Fruit fly (Drosophila melanogaster) whole organism, embryonic: ENCODE data around the gene CG32944.
A peak's percentile ranks its signal among the peaks of the same experiment; 100 is the strongest.

Experiments
- Blimp-1 ChIP-seq: fragments of 200-800 bp; sonication (Bioruptor generic); optimal IDR thresholded peaks from 3 replicates; lab custom pipeline; 2018; ENCODE audit warnings: missing biosample characterization, missing genetic modification characterization, mild to moderate bottlenecking, moderate library complexity, missing genetic modification reagents
- CG10147 ChIP-seq: fragments of 200-800 bp; sonication (Bioruptor generic); optimal IDR thresholded peaks from 2 replicates; lab custom pipeline; 2019; ENCODE audit warnings: missing biosample characterization, mild to moderate bottlenecking, missing genetic modification characterization, moderate library complexity
- CG10267 ChIP-seq: fragments of 200-800 bp; sonication (Bioruptor generic); optimal IDR thresholded peaks from 2 replicates; lab custom pipeline; 2018; ENCODE audit warnings: missing biosample characterization, mild to moderate bottlenecking, missing genetic modification characterization, moderate library complexity
- CG11093 ChIP-seq: fragments of 200-800 bp; sonication (Bioruptor generic); IDR thresholded peaks from 3 replicates; pipeline ENCODE4 v1.3.6; 2022; ENCODE audit warnings: missing biosample characterization, missing genetic modification characterization
- CG11695 ChIP-seq: fragments of 200-800 bp; sonication (Bioruptor generic); IDR thresholded peaks from 3 replicates; pipeline ENCODE4 v1.3.6; 2022; ENCODE audit warnings: missing biosample characterization, missing genetic modification characterization
- CG11696 ChIP-seq: fragments of 200-800 bp; sonication (Bioruptor generic); IDR thresholded peaks from 2 replicates; pipeline ENCODE4 v1.3.6; 2022; ENCODE audit warnings: missing biosample characterization, missing genetic modification characterization
- CG12219 ChIP-seq: fragments of 200-800 bp; sonication (Bioruptor generic); optimal IDR thresholded peaks from 3 replicates; lab custom pipeline; 2018; ENCODE audit warnings: missing biosample characterization, mild to moderate bottlenecking, missing genetic modification characterization
- CG12659 ChIP-seq: fragments of 200-800 bp; sonication (Bioruptor generic); optimal IDR thresholded peaks from 3 replicates; lab custom pipeline; 2017; ENCODE audit warnings: mild to moderate bottlenecking, missing biosample characterization, missing genetic modification reagents, missing genetic modification characterization
- CG14965 ChIP-seq: fragments of 200-800 bp; sonication (Bioruptor generic); optimal IDR thresholded peaks from 2 replicates; lab custom pipeline; 2016; ENCODE audit warnings: missing biosample characterization, missing genetic modification characterization, borderline replicate concordance
- CG15514 ChIP-seq: fragments of 200-800 bp; sonication (Bioruptor generic); optimal IDR thresholded peaks from 3 replicates; lab custom pipeline; 2017; ENCODE audit warnings: missing biosample characterization, missing genetic modification characterization, mild to moderate bottlenecking, moderate library complexity, missing genetic modification reagents
- CG15696 ChIP-seq: fragments of 200-800 bp; sonication (Bioruptor generic); optimal IDR thresholded peaks from 2 replicates; lab custom pipeline; 2019; ENCODE audit warnings: missing biosample characterization, mild to moderate bottlenecking, missing genetic modification characterization, moderate library complexity
- CG33213 ChIP-seq: fragments of 200-800 bp; sonication (Bioruptor generic); optimal IDR thresholded peaks from 3 replicates; lab custom pipeline; 2016; ENCODE audit warnings: missing biosample characterization, missing genetic modification characterization
- CG3838 ChIP-seq: fragments of 200-800 bp; sonication (Bioruptor generic); optimal IDR thresholded peaks from 3 replicates; lab custom pipeline; 2016; ENCODE audit warnings: missing biosample characterization, missing genetic modification characterization
- CG4360 ChIP-seq: fragments of 200-800 bp; sonication (Bioruptor generic); IDR thresholded peaks from 2 replicates; pipeline ENCODE4 v1.3.6; 2022; ENCODE audit warnings: missing biosample characterization, missing genetic modification characterization
- CG4424 ChIP-seq: fragments of 200-800 bp; sonication (Bioruptor generic); optimal IDR thresholded peaks from 3 replicates; lab custom pipeline; 2016; ENCODE audit warnings: missing biosample characterization, missing genetic modification characterization
- CG5245 ChIP-seq: fragments of 200-800 bp; sonication (Bioruptor generic); optimal IDR thresholded peaks from 3 replicates; lab custom pipeline; 2016; ENCODE audit warnings: missing biosample characterization, missing genetic modification characterization
- CG6765 ChIP-seq: fragments of 200-800 bp; sonication (Bioruptor generic); optimal IDR thresholded peaks from 3 replicates; lab custom pipeline; 2017; ENCODE audit warnings: missing biosample characterization, mild to moderate bottlenecking, missing genetic modification characterization
- CG6854 ChIP-seq: fragments of 200-800 bp; sonication (Bioruptor generic); optimal IDR thresholded peaks from 3 replicates; lab custom pipeline; 2017; ENCODE audit warnings: missing biosample characterization, mild to moderate bottlenecking, missing genetic modification characterization
- CG7963 ChIP-seq: fragments of 200-800 bp; sonication (Bioruptor generic); IDR thresholded peaks from 3 replicates; pipeline ENCODE4 v1.3.6; 2022; ENCODE audit warnings: missing biosample characterization, missing genetic modification characterization; ENCODE audit not compliant: partially characterized antibody
- CG8765 ChIP-seq: fragments of 200-800 bp; sonication (Bioruptor generic); IDR thresholded peaks from 2 replicates; pipeline ENCODE4 v1.3.6; 2022; ENCODE audit warnings: missing biosample characterization, missing genetic modification characterization
- CG9932 ChIP-seq: fragments of 200-800 bp; sonication (Bioruptor generic); IDR thresholded peaks from 2 replicates; pipeline ENCODE4 v1.3.6; 2022; ENCODE audit warnings: missing biosample characterization, missing genetic modification characterization
- CoRest ChIP-seq: fragments of 200-800 bp; sonication (Bioruptor generic); optimal IDR thresholded peaks from 3 replicates; lab custom pipeline; 2018; ENCODE audit warnings: missing biosample characterization, mild to moderate bottlenecking, missing genetic modification characterization, moderate library complexity
- Dfd ChIP-seq, 2 experiments: fragments of >200 bp; optimal IDR thresholded peaks; 2 replicates each; lab custom pipeline; 2017; ENCODE audit warnings: missing biosample characterization in 2 of 2, missing genetic modification characterization in 2 of 2
- Fer2 ChIP-seq: fragments of 200-800 bp; sonication (Bioruptor generic); optimal IDR thresholded peaks from 2 replicates; lab custom pipeline; 2018; ENCODE audit warnings: missing biosample characterization, mild to moderate bottlenecking, missing genetic modification characterization, moderate library complexity
- HLH4C ChIP-seq: fragments of 200-800 bp; sonication (Bioruptor generic); IDR thresholded peaks from 3 replicates; pipeline ENCODE4 v1.3.6; 2022; ENCODE audit warnings: missing biosample characterization, missing genetic modification characterization; ENCODE audit not compliant: partially characterized antibody
- HLH54F ChIP-seq: fragments of 200-800 bp; sonication (Bioruptor generic); optimal IDR thresholded peaks from 3 replicates; lab custom pipeline; 2016; ENCODE audit warnings: missing biosample characterization, missing genetic modification characterization
- HmgD ChIP-seq: fragments of 200-800 bp; sonication (Bioruptor generic); optimal IDR thresholded peaks from 3 replicates; lab custom pipeline; 2016; ENCODE audit warnings: missing biosample characterization, missing genetic modification characterization
- Hr3 ChIP-seq: fragments of 200-800 bp; sonication (Bioruptor generic); optimal IDR thresholded peaks from 3 replicates; lab custom pipeline; 2016; ENCODE audit warnings: missing biosample characterization, missing genetic modification characterization
- Hr51 ChIP-seq, 2 experiments: fragments of 200-800 bp; sonication (Bioruptor generic); optimal IDR thresholded peaks; 2 replicates in 1 of 2; 3 replicates in 1 of 2; lab custom pipeline; 2016 to 2018; ENCODE audit warnings: missing biosample characterization in 2 of 2, missing genetic modification characterization in 2 of 2, mild to moderate bottlenecking in 1 of 2, moderate library complexity in 1 of 2
- NK7.1 ChIP-seq: fragments of 200-800 bp; sonication (Bioruptor generic); optimal IDR thresholded peaks from 3 replicates; lab custom pipeline; 2016; ENCODE audit warnings: missing biosample characterization, missing genetic modification characterization
- Pdp1 ChIP-seq, 2 experiments: fragments of 200-800 bp; sonication (Bioruptor generic); optimal IDR thresholded peaks; 3 replicates each; lab custom pipeline; 2016; ENCODE audit warnings: missing biosample characterization in 2 of 2, missing genetic modification characterization in 2 of 2, mild to moderate bottlenecking in 1 of 2, moderate library complexity in 1 of 2
- Ravus ChIP-seq: fragments of 200-800 bp; sonication (Bioruptor generic); IDR thresholded peaks from 2 replicates; pipeline ENCODE4 v1.3.6; 2022; ENCODE audit warnings: missing biosample characterization, missing genetic modification characterization
- Rfx ChIP-seq: fragments of 200-800 bp; sonication (Bioruptor generic); IDR thresholded peaks from 2 replicates; pipeline ENCODE4 v1.3.6; 2022; ENCODE audit warnings: missing biosample characterization, missing genetic modification characterization
- Spps ChIP-seq: fragments of 200-800 bp; sonication (Bioruptor generic); optimal IDR thresholded peaks from 2 replicates; lab custom pipeline; 2018; ENCODE audit warnings: missing biosample characterization, mild to moderate bottlenecking, missing genetic modification characterization
- Stat92E ChIP-seq, 3 experiments: fragments of >200 bp in 2 of 3; fragments of 200-800 bp in 1 of 3; sonication (Bioruptor generic) in 1 of 3; optimal IDR thresholded peaks; 2 replicates each; lab custom pipeline; 2017 to 2019; ENCODE audit warnings: missing biosample characterization in 3 of 3, missing genetic modification characterization in 3 of 3, mild to moderate bottlenecking in 1 of 3, moderate library complexity in 1 of 3
- bigmax ChIP-seq: fragments of 200-800 bp; sonication (Bioruptor generic); optimal IDR thresholded peaks from 2 replicates; lab custom pipeline; 2018; ENCODE audit warnings: missing biosample characterization, mild to moderate bottlenecking, missing genetic modification characterization
- crol ChIP-seq: fragments of 200-800 bp; sonication (Bioruptor generic); IDR thresholded peaks from 2 replicates; pipeline ENCODE4 v1.3.6; 2022; ENCODE audit warnings: missing biosample characterization, missing genetic modification characterization
- dpn ChIP-seq, 2 experiments: fragments of 200-800 bp; sonication (Bioruptor generic); optimal IDR thresholded peaks; 3 replicates each; lab custom pipeline; 2016; ENCODE audit warnings: missing biosample characterization in 2 of 2, missing genetic modification characterization in 2 of 2
- dysf ChIP-seq: fragments of 200-800 bp; sonication (Bioruptor generic); IDR thresholded peaks from 3 replicates; pipeline ENCODE4 v1.3.6; 2022; ENCODE audit warnings: missing biosample characterization, missing genetic modification characterization
- eve ChIP-seq, 2 experiments: fragments of >200 bp; optimal IDR thresholded peaks; 2 replicates each; lab custom pipeline; 2017; ENCODE audit warnings: missing biosample characterization in 2 of 2, missing genetic modification characterization in 2 of 2
- eyg ChIP-seq: fragments of 200-800 bp; sonication (Bioruptor generic); optimal IDR thresholded peaks from 3 replicates; lab custom pipeline; 2016; ENCODE audit warnings: missing biosample characterization, missing genetic modification characterization
- fu2 ChIP-seq: fragments of 200-800 bp; sonication (Bioruptor generic); optimal IDR thresholded peaks from 2 replicates; lab custom pipeline; 2016; ENCODE audit warnings: missing biosample characterization, missing genetic modification characterization
- sens ChIP-seq: fragments of 200-800 bp; sonication (Bioruptor generic); peaks from one replicate; lab custom pipeline; 2016; ENCODE audit warnings: missing biosample characterization, missing genetic modification characterization
- slbo ChIP-seq: fragments of 200-800 bp; sonication (Bioruptor generic); IDR thresholded peaks from 2 replicates; pipeline ENCODE4 v1.3.6; 2022; ENCODE audit warnings: missing biosample characterization, missing genetic modification characterization
- sna ChIP-seq: fragments of 200-800 bp; sonication (Bioruptor generic); IDR thresholded peaks from 2 replicates; pipeline ENCODE4 v1.3.6; 2022; ENCODE audit warnings: missing biosample characterization, missing genetic modification characterization; ENCODE audit not compliant: partially characterized antibody
- tna ChIP-seq: fragments of 200-800 bp; sonication (Bioruptor generic); IDR thresholded peaks from 2 replicates; pipeline ENCODE4 v1.3.6; 2022; ENCODE audit warnings: missing biosample characterization, missing genetic modification characterization; ENCODE audit not compliant: partially characterized antibody
- toy ChIP-seq: fragments of 200-800 bp; sonication (Bioruptor generic); IDR thresholded peaks from 2 replicates; pipeline ENCODE4 v1.3.6; 2022; ENCODE audit warnings: missing biosample characterization, missing genetic modification characterization
- unpg ChIP-seq: fragments of 200-800 bp; sonication (Bioruptor generic); optimal IDR thresholded peaks from 3 replicates; lab custom pipeline; 2018; ENCODE audit warnings: missing biosample characterization, mild to moderate bottlenecking, missing genetic modification characterization, moderate library complexity

CG32944 gene

dm6 chr3R:4394654-4395581, 24.5 kb downstream of the CG32944 start (continued):
- peak; percentile 76 for TF ChIP-seq CG9932
- peak; percentile 77 for TF ChIP-seq CG10267 (tag; lab: Kevin White, UChicago)
- no peak for TF ChIP-seq sna
- peak; percentile 95 for TF ChIP-seq sens (GFP tag; lab: Kevin White, UChicago)
- peak; percentile 54 for TF ChIP-seq CG14965 (GFP tag; lab: Kevin White, UChicago)
- no peak for TF ChIP-seq Dfd (GFP tag; optimal IDR thresholded peaks at IDR 0.05; lab: Kevin White, UChicago)
- TF ChIP-seq CG7963, result no peak
- no peak for TF ChIP-seq tna
- peak; percentile 73 for TF ChIP-seq CG6854 (GFP tag; lab: Kevin White, UChicago)
- TF ChIP-seq HLH54F (GFP tag; lab: Kevin White, UChicago), result peak; percentile 88
- TF ChIP-seq eyg (GFP tag; lab: Kevin White, UChicago), result peak; percentile 85
- TF ChIP-seq eve (GFP tag; optimal IDR thresholded peaks at IDR 0.05; lab: Kevin White, UChicago), result no peak
- TF ChIP-seq toy (GFP tag; lab: Robert Waterston, UW), result no peak
- peak; percentile 41 for TF ChIP-seq Spps (tag; lab: Kevin White, UChicago)
- TF ChIP-seq CG6765 (GFP tag; lab: Kevin White, UChicago), result peak; percentile 60
- TF ChIP-seq slbo (GFP tag; lab: Robert Waterston, UW), result peak; percentile 91
- TF ChIP-seq HmgD (GFP tag; lab: Kevin White, UChicago), result peak; percentile 72
- peak; percentile 7 for TF ChIP-seq CG3838 (GFP tag; lab: Kevin White, UChicago)
- TF ChIP-seq Blimp-1 (GFP tag; lab: Kevin White, UChicago), result no peak
- TF ChIP-seq CG8765 (GFP tag; lab: Robert Waterston, UW), result peak; percentile 23; the same call in 1 of the 2 replicates
- peak; percentile 89 for TF ChIP-seq CG10147 (GFP tag; lab: Kevin White, UChicago)
- no peak for TF ChIP-seq CG15696 (tag; lab: Kevin White, UChicago)
- peak; percentile 68 for TF ChIP-seq CG11696 (GFP tag; lab: Robert Waterston, UW)
- peak; percentile 75 for TF ChIP-seq NK7.1
- peak; percentile 78 for TF ChIP-seq CG15514 (GFP tag; lab: Kevin White, UChicago)
- TF ChIP-seq CG4360 (GFP tag; lab: Robert Waterston, UW), result no peak
- TF ChIP-seq CG4424, result peak; percentile 77
- TF ChIP-seq HLH4C (GFP tag; lab: Robert Waterston, UW), result no peak
- peak; percentile 94 for TF ChIP-seq dysf (GFP tag; lab: Robert Waterston, UW)
- peak; percentile 83 for TF ChIP-seq CG11093 (GFP tag; lab: Robert Waterston, UW)
- TF ChIP-seq CG12219 (GFP tag; lab: Kevin White, UChicago), result peak; percentile 91
- TF ChIP-seq fu2, result peak; percentile 86
- peak; percentile 88 for TF ChIP-seq CG12659 (GFP tag; lab: Kevin White, UChicago)
- peak; percentile 77 for TF ChIP-seq CG33213
- TF ChIP-seq CG11695, result peak; percentile 91
- TF ChIP-seq unpg, result peak; percentile 90
- TF ChIP-seq Ravus (GFP tag; lab: Robert Waterston, UW), result peak; percentile 56
- peak; percentile 76 for TF ChIP-seq Hr3
- TF ChIP-seq CoRest (tag; lab: Kevin White, UChicago), result peak; percentile 91
- no peak for TF ChIP-seq crol
- TF ChIP-seq Stat92E (GFP tag; optimal IDR thresholded peaks at IDR 0.05; lab: Kevin White, UChicago), result no peak
- peak; percentile 90 for TF ChIP-seq Rfx (GFP tag; lab: Robert Waterston, UW)
- TF ChIP-seq bigmax (GFP tag; lab: Kevin White, UChicago), result no peak
- TF ChIP-seq dpn (GFP tag; optimal IDR thresholded peaks at IDR 0.05; lab: Kevin White, UChicago), result peak; percentile 86 to 91
- peak; percentile 71 for TF ChIP-seq CG5245 (GFP tag; lab: Kevin White, UChicago)
- TF ChIP-seq Pdp1 (GFP tag; optimal IDR thresholded peaks at IDR 0.05; lab: Kevin White, UChicago), result peak; percentile 87 to 88
- TF ChIP-seq Fer2 (tag; lab: Kevin White, UChicago), result peak; percentile 30
- TF ChIP-seq Hr51 (GFP tag; optimal IDR thresholded peaks at IDR 0.05; lab: Kevin White, UChicago), result peak; percentile 76 to 93
